In genomic region chr3L:20498204-20498603, dm6 we compare ENCODE assay signal across 4 fruit fly cellular contexts.
TF ChIP-seq lines count a peak whose summit lies in the region.

No protein-coding gene starts in this region.

- peak; percentile 81 to 84 for TF ChIP-seq CTCF in S2 (optimal IDR thresholded peaks at IDR 0.05; lab: Kevin White, UChicago)
- TF ChIP-seq CTCF in whole organism, embryonic (GFP tag; optimal IDR thresholded peaks at IDR 0.05; lab: Kevin White, UChicago) = peak; percentile 87

TF ChIP-seq in whole organism, embryonic, 481 proteins besides CTCF, POLR2A, EP300 and RAD21:
- TF ChIP-seq CG6791 (GFP tag; IDR thresholded peaks at IDR 0.05; lab: Robert Waterston, UW; ENCODE audit: partially characterized antibody) (0 out of 3 replicates have a peak, but pooled peaks have one; percentile 24), CG32532 (GFP tag; IDR thresholded peaks at IDR 0.05; lab: Robert Waterston, UW) (0 out of 2 replicates have a peak, but pooled peaks have one; percentile 5), amos (GFP tag; IDR thresholded peaks at IDR 0.05; lab: Robert Waterston, UW; ENCODE audit: partially characterized antibody) (0 out of 2 replicates have a peak, but pooled peaks have one; percentile 19), CG3065 (GFP tag; optimal IDR thresholded peaks at IDR 0.05; lab: Kevin White, UChicago) (peak; percentile 60), CG10979 (tag; optimal IDR thresholded peaks at IDR 0.05; lab: Kevin White, UChicago) (peak; percentile 80), lola (GFP tag; optimal IDR thresholded peaks at IDR 0.05; lab: Kevin White, UChicago) (no peak), Optix (GFP tag; IDR thresholded peaks at IDR 0.05; lab: Robert Waterston, UW) (no peak), Opbp (GFP tag; IDR thresholded peaks at IDR 0.05; lab: Robert Waterston, UW; ENCODE audit: partially characterized antibody) (0 out of 3 replicates have a peak, but pooled peaks have one; percentile 16), otp (GFP tag; IDR thresholded peaks at IDR 0.05; lab: Robert Waterston, UW) (0 out of 3 replicates have a peak, but pooled peaks have one; percentile 30), Med (GFP tag; lab: Kevin White, UChicago) (peak; percentile 1), stc (GFP tag; IDR thresholded peaks at IDR 0.05; lab: Robert Waterston, UW) (peak; percentile 24; the same call in 1 of the 2 replicates), Kr (GFP tag; optimal IDR thresholded peaks at IDR 0.05; lab: Kevin White, UChicago) (no peak), gt (GFP tag; IDR thresholded peaks at IDR 0.05; lab: Robert Waterston, UW) (0 out of 2 replicates have a peak, but pooled peaks have one; percentile 19), Atf-2 (GFP tag; optimal IDR thresholded peaks at IDR 0.05; lab: Kevin White, UChicago) (no peak), CG4282 (GFP tag; optimal IDR thresholded peaks at IDR 0.05; lab: Kevin White, UChicago) (no peak)

TF ChIP-seq in whole organism, pupa, 21 proteins besides CTCF, POLR2A, EP300 and RAD21:
- TF ChIP-seq CG13204 (GFP tag; optimal IDR thresholded peaks at IDR 0.05; lab: Kevin White, UChicago) (no peak), CG32121 (GFP tag; IDR thresholded peaks at IDR 0.05; lab: Robert Waterston, UW) (0 out of 2 replicates have a peak, but pooled peaks have one; percentile 18), CG8159 (tag; optimal IDR thresholded peaks at IDR 0.05; lab: Kevin White, UChicago) (no peak), D1 (tag; optimal IDR thresholded peaks at IDR 0.05; lab: Kevin White, UChicago) (peak; percentile 29), CG14655 (GFP tag; optimal IDR thresholded peaks at IDR 0.05; lab: Kevin White, UChicago) (no peak)

TF ChIP-seq in whole organism, wandering third instar larva, 38 proteins besides CTCF, POLR2A, EP300 and RAD21:
- TF ChIP-seq Vsx2 (GFP tag; optimal IDR thresholded peaks at IDR 0.05; lab: Kevin White, UChicago; ENCODE audit: partially characterized antibody) = no peak
- no peak for TF ChIP-seq usp (GFP tag; optimal IDR thresholded peaks at IDR 0.05; lab: Kevin White, UChicago)
- TF ChIP-seq Hr78 (GFP tag; optimal IDR thresholded peaks at IDR 0.05; lab: Kevin White, UChicago) = no peak
- TF ChIP-seq Dfd (GFP tag; optimal IDR thresholded peaks at IDR 0.05; lab: Kevin White, UChicago) = peak; percentile 87
